Fruit fly (Drosophila melanogaster) Kc167 (cell line): Measurements from ENCODE around the gene dlp.

Experiments used
- Myc ChIP-seq: fragments of >200 bp; optimal IDR thresholded peaks from 2 replicates; lab custom pipeline; 2017; ENCODE audit warnings: missing external identifiers
- Sin3A ChIP-seq: fragments of >200 bp; optimal IDR thresholded peaks from 2 replicates; lab custom pipeline; 2018; ENCODE audit warnings: missing external identifiers
- h ChIP-seq: fragments of >200 bp; optimal IDR thresholded peaks from 3 replicates; lab custom pipeline; 2018; ENCODE audit warnings: missing external identifiers
- insv ChIP-seq: fragments of >200 bp; optimal IDR thresholded peaks from 3 replicates; lab custom pipeline; 2018; ENCODE audit warnings: missing external identifiers
- psq ChIP-seq: fragments of >200 bp; optimal IDR thresholded peaks from 2 replicates; lab custom pipeline; 2017; ENCODE audit warnings: missing external identifiers
- ttk ChIP-seq: sonication (Bioruptor generic); optimal IDR thresholded peaks from 2 replicates; lab custom pipeline; 2017; ENCODE audit warnings: missing external identifiers

Gene dlp

dm6 chr3L:14631964-14632758 lies at the start of gene dlp, which contains the start of gene RecQ5:
Gene dlp, plus strand, starts transcription at chr3L:14632601.
Gene RecQ5, minus strand, starts transcription at chr3L:14632077.
- no peak for TF ChIP-seq Myc (lab: Kevin White, UChicago)
- no peak for TF ChIP-seq psq
- no peak for TF ChIP-seq h (lab: Kevin White, UChicago)
- TF ChIP-seq insv (lab: Kevin White, UChicago) = no peak
- no peak for TF ChIP-seq ttk (lab: Kevin White, UChicago)
- TF ChIP-seq Sin3A (lab: Kevin White, UChicago) = no peak

DNA sequence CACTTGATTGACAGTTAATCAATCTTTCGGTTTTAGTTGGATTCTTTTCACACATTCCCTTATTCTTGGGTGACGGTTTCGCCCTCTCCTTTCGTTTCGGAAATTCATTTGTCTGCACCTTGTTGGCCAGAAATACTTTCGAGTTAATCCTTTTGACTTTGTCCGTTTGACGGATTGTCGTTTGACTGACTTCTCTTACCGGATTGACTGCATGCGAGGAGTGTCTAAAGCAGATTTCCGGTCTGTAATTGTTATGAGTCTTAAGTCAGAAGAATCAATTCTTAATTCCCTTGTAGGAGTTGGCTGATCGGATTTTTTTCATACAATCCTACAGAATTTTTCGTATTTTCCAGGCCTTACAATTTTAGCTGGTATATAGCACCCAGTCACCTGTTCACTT lies 49.7 kb upstream of the dlp start:
- no peak for TF ChIP-seq ttk (lab: Kevin White, UChicago)
- TF ChIP-seq Sin3A (lab: Kevin White, UChicago) = no peak
- no peak for TF ChIP-seq Myc (lab: Kevin White, UChicago)
- no peak for TF ChIP-seq insv (lab: Kevin White, UChicago)
- TF ChIP-seq h (lab: Kevin White, UChicago) = no peak
- TF ChIP-seq psq = no peak

dm6 chr3L:14583803-14584202 lies 48.6 kb upstream of the dlp start:
- no peak for TF ChIP-seq Myc (lab: Kevin White, UChicago)
- no peak for TF ChIP-seq Sin3A (lab: Kevin White, UChicago)
- TF ChIP-seq insv (lab: Kevin White, UChicago) = no peak
- no peak for TF ChIP-seq h (lab: Kevin White, UChicago)
- no peak for TF ChIP-seq ttk (lab: Kevin White, UChicago)
- no peak for TF ChIP-seq psq

DNA sequence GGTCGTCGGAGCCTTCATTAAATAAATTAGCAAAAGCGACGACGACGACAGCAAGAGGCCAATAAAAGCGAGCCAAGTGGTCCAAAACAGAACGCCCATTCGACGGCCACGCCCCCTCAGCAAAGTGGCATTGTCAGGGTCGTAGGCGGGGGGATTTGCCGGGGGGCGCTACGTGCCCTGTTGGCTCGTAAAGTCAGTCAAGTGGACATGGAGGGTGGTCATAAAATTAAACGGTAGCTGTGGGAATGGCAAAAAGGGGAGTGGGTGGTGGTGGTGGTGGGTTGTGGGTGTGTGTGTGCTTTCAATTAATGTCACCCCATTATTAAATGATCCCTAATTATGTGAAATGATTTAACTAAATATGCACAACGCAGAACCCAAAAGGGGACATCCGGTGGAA lies 41.4 kb upstream of the dlp start:
- TF ChIP-seq Sin3A (lab: Kevin White, UChicago) (no peak), Myc (lab: Kevin White, UChicago) (no peak), insv (lab: Kevin White, UChicago) (no peak), h (lab: Kevin White, UChicago) (no peak), ttk (lab: Kevin White, UChicago) (no peak), psq (no peak)

DNA sequence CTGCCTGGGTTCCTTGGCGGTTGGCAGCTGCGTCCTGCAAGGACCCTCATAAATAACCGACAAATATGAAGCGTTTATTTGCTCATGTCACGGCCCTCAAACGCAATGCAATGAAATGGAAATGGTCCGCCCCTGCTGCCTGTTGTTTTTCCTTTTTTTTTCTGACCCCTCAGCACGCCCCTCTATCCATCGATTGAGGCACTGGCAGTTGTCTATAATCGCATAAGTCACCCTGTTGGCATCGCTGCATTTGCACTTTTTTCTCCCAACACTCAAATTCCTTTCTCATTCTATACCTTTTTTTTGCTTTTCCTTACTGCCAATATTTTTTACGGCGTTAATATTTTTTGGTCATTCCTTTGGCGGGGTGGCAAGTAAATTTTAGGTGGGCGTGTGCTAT lies 40.2 kb upstream of the dlp start:
- TF ChIP-seq insv (lab: Kevin White, UChicago) = no peak

dm6 chr3L:14599503-14599902 lies 32.9 kb upstream of the dlp start, which contains the start of gene HGTX:
Gene HGTX, minus strand, starts transcription at chr3L:14599540.
- no peak for TF ChIP-seq h (lab: Kevin White, UChicago)
- no peak for TF ChIP-seq insv (lab: Kevin White, UChicago)
- TF ChIP-seq ttk (lab: Kevin White, UChicago) = no peak
- no peak for TF ChIP-seq psq
- no peak for TF ChIP-seq Myc (lab: Kevin White, UChicago)
- TF ChIP-seq Sin3A (lab: Kevin White, UChicago) = no peak

- TF ChIP-seq h (lab: Kevin White, UChicago) = no peak
- TF ChIP-seq Sin3A (lab: Kevin White, UChicago) = no peak
- TF ChIP-seq ttk (lab: Kevin White, UChicago) = no peak
- TF ChIP-seq Myc (lab: Kevin White, UChicago) = no peak
- TF ChIP-seq insv (lab: Kevin White, UChicago) = no peak
- TF ChIP-seq psq = no peak
Observed at dm6 chr3L:14600570-14600969, 31.8 kb upstream of the dlp start.

DNA sequence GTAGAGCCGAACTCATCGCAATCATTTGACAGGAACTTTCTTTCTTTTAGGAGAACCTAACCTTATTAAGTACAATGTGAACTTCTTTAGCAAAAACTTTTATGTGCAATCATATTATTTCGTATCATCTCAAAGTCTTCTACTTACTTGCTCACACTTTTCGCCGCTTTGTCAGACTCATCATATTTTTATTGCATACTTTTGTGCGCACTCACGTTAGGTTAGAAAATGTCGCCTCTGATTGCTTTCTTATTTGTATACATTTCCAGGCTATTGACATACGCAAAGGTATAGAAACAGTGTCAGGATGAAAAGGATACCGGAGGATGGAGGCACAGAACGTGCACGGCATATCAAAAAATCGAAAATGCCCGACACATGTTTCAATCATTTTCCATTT lies 29.2 kb upstream of the dlp start:
- TF ChIP-seq psq (no peak), Sin3A (lab: Kevin White, UChicago) (no peak), insv (lab: Kevin White, UChicago) (no peak), Myc (lab: Kevin White, UChicago) (no peak), h (lab: Kevin White, UChicago) (no peak), ttk (lab: Kevin White, UChicago) (no peak)

DNA sequence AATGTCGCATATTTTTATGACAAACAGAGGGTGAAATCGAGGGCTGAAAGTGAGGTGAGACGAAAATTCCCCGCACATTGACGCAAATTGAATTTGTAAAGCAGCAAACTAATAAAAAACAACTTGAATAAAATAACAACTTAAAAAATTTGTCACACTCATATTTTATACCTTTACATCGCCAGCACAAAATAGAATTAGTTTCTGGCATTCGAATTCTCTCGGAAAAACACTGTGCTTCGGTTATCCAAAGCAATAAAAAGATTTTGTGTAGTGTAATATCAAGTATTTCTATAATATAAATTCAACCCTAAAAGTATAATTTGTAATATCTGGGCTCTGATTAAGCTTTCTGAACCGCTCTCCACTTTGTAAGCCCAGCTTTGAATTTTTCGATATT lies 27.1 kb upstream of the dlp start:
- no peak for TF ChIP-seq insv (lab: Kevin White, UChicago)

DNA sequence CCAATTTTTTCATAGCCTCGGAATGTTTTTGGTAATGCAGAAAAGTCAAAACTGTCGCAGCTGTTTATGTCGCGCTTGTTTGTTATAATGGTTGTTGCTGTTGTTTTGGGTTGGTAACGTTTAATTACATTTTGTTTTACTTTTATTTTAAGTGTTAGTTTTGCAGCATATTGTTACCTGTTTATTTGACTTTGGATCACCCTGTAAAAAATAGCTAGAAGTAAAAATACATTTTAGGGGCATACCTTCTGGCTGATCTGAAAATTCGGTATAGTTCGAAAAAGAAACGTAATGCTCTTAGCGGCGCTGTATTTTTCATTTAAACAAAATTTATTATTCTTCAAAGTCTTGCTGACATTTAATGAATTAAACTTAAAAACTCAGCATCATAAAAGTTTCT lies 24.8 kb upstream of the dlp start:
- TF ChIP-seq Myc (lab: Kevin White, UChicago) (no peak), insv (lab: Kevin White, UChicago) (no peak)

DNA sequence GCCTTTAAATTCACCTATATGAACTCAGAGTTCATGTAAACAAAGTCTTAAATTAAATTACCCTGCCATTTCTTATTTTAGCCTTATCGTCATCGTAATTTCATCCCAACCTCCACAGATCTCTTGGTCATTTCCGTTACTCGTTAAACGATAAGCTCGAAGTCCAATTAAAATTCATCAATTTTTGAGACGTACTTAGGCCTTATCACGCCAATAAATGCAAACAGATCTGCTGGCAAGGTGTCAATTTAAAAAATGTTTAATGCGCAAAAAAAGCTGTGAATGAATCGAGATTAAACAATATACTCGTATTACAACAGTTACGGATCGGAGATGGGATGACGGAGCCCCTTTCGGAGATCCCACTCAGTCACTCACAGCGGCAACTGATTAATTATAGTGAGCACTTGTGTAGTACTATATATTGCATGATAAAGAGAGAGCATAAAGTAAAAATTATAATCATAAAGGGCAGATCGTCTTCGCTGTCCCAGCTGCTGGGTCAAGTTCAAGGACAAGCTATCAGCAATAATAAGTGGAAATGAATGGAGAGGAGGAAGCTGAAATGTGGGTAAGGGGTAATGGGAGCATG lies 23.2 kb upstream of the dlp start:
- TF ChIP-seq h (lab: Kevin White, UChicago) (no peak), Myc (lab: Kevin White, UChicago) (no peak), Sin3A (lab: Kevin White, UChicago) (no peak), psq (no peak), insv (lab: Kevin White, UChicago) (no peak), ttk (lab: Kevin White, UChicago) (no peak)

- TF ChIP-seq insv (lab: Kevin White, UChicago) (no peak), Myc (lab: Kevin White, UChicago) (no peak), Sin3A (lab: Kevin White, UChicago) (no peak), psq (no peak), h (lab: Kevin White, UChicago) (no peak)
Observed at dm6 chr3L:14610458-14610857, 21.9 kb upstream of the dlp start.
